Worm (Caenorhabditis elegans) whole organism, L4 larva: Measurements from ENCODE around the gene Y77E11A.16.
A peak's percentile ranks its signal among the peaks of the same experiment; 100 is the strongest.

ENCODE experiments used
- T26A8.4 ChIP-seq: fragments of 200-800 bp; sonication (Bioruptor generic); IDR thresholded peaks from 2 replicates; pipeline ENCODE4 v1.3.6; 2022; ENCODE audit warnings: missing genetic modification characterization, missing compliant biosample characterization
- ZK546.5 ChIP-seq, 2 experiments: sonication (generic microtip); optimal IDR thresholded peaks; 2 replicates each; lab custom pipeline; 2017; ENCODE audit warnings: missing biosample characterization in 2 of 2, missing genetic modification characterization in 2 of 2
- ces-1 ChIP-seq: fragments of 150-350 bp; sonication (generic microtip); optimal IDR thresholded peaks from 4 replicates; lab custom pipeline; 2014; ENCODE audit warnings: missing biosample characterization, missing genetic modification reagents, missing genetic modification characterization
- dpl-1 ChIP-seq: fragments of 150-350 bp; optimal IDR thresholded peaks from 2 replicates; lab custom pipeline; 2014; ENCODE audit warnings: missing biosample characterization, missing genetic modification reagents, missing genetic modification characterization
- egl-27 ChIP-seq: sonication (generic microtip); optimal IDR thresholded peaks from 3 replicates; lab custom pipeline; 2017; ENCODE audit warnings: missing biosample characterization, missing genetic modification reagents, missing genetic modification characterization
- fkh-10 ChIP-seq: fragments of 150-350 bp; optimal IDR thresholded peaks from 2 replicates; lab custom pipeline; 2014; ENCODE audit warnings: missing biosample characterization, missing genetic modification reagents, missing genetic modification characterization
- mdl-1 ChIP-seq, 2 experiments: fragments of 150-350 bp in 1 of 2; sonication (generic microtip) in 1 of 2; optimal IDR thresholded peaks; 2 replicates each; lab custom pipeline; 2014 to 2017; ENCODE audit warnings: missing biosample characterization in 2 of 2, missing genetic modification characterization in 2 of 2
- nhr-237 ChIP-seq: sonication (generic microtip); optimal IDR thresholded peaks from 2 replicates; lab custom pipeline; 2017; ENCODE audit warnings: missing biosample characterization, missing genetic modification characterization
- nhr-28 ChIP-seq: fragments of 150-350 bp; optimal IDR thresholded peaks from 2 replicates; lab custom pipeline; 2014; ENCODE audit warnings: missing biosample characterization, missing genetic modification characterization
- ztf-11 ChIP-seq: fragments of 150-350 bp; optimal IDR thresholded peaks from 2 replicates; lab custom pipeline; 2014; ENCODE audit warnings: missing biosample characterization, missing genetic modification characterization

DNA sequence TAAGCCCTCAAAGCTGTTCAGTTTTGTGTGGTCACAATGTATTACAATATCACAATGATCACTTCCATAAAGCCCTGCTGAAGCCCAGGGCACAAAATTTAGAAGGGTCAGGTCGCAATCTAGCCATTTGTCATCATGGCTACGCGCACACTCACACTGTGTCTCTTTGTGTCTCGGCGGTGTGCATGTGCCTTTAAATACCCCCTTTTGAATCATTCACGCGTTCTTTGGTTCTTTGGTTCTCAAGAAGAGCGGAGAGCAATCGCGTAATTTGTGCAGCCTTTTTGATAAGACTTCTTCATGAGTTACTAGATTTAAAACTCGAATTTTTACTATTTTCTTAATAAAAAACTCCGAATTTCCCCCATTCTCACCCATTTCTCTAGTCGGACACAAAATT is 30.2 kb upstream of the Y77E11A.16 start:
- TF ChIP-seq T26A8.4 (no peak), ZK546.5 (tag; optimal IDR thresholded peaks at IDR 0.05; lab: Kevin White, UChicago) (no peak), nhr-28 (tag; lab: Kevin White, UChicago) (peak; percentile 87), ztf-11 (tag; lab: Kevin White, UChicago) (no peak), dpl-1 (GFP tag; lab: Kevin White, UChicago) (no peak), fkh-10 (no peak), nhr-237 (tag; lab: Kevin White, UChicago) (no peak), egl-27 (no peak), mdl-1 (tag; optimal IDR thresholded peaks at IDR 0.05; lab: Kevin White, UChicago) (peak in 1 of 2 experiments; percentile 41), ces-1 (no peak)
